Worm (Caenorhabditis elegans): Measurements from ENCODE around the gene dnj-16.
A peak's percentile ranks its signal among the peaks of the same experiment; 100 is the strongest.

The dnj-16 gene

DNA sequence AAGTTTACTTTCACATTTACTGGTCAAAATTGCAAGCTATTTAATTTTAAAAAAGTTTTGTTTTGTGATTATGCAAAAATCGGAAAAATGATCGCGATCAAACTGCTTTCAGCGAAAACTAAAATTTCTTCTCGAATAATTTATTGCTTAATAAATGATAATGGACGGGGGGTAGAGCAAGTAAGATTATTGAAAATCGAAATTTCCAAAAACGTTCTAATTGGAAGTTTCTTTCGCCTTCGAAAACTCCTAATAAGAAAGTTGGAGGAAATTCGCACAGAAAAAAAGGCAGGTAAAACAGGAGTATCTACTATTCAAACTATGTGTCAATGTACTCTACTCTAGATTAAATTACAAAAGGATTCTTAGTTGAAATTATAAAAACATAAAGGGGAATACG lies 18.7 kb upstream of the dnj-16 start (continued):
- TF ChIP-seq hlh-11 (tag; optimal IDR thresholded peaks at IDR 0.05): no peak
- no peak for TF ChIP-seq R02D3.7 (tag; optimal IDR thresholded peaks at IDR 0.05)
- no peak for TF ChIP-seq nhr-6 (tag; optimal IDR thresholded peaks at IDR 0.05)
- no peak for TF ChIP-seq nhr-111 (GFP tag; optimal IDR thresholded peaks at IDR 0.05)
- no peak for TF ChIP-seq F26F4.8 (GFP tag; conservative IDR thresholded peaks at IDR 0.05)
- TF ChIP-seq snpc-1.2 (GFP tag; IDR thresholded peaks at IDR 0.05): peak; percentile 66; the same call in 1 of the 2 replicates
- peak; percentile 84 for TF ChIP-seq aly-2 (tag; optimal IDR thresholded peaks at IDR 0.05)
- no peak for TF ChIP-seq ceh-62 (tag; optimal IDR thresholded peaks at IDR 0.05)
- TF ChIP-seq fos-1 (tag; optimal IDR thresholded peaks at IDR 0.05): no peak
- TF ChIP-seq ZK546.5 (tag; optimal IDR thresholded peaks at IDR 0.05): no peak
- TF ChIP-seq php-3 (GFP tag; IDR thresholded peaks at IDR 0.05): no peak
- TF ChIP-seq nhr-42 (GFP tag; IDR thresholded peaks at IDR 0.05): no peak
- no peak for TF ChIP-seq set-16 (GFP tag; IDR thresholded peaks at IDR 0.05)
- no peak for TF ChIP-seq attf-4 (tag; optimal IDR thresholded peaks at IDR 0.05)
- TF ChIP-seq mdt-29 (GFP tag; IDR thresholded peaks at IDR 0.05): no peak
- TF ChIP-seq hmg-1.1 (GFP tag; IDR thresholded peaks at IDR 0.05): no peak
- no peak for TF ChIP-seq zip-11 (GFP tag; IDR thresholded peaks at IDR 0.05)
- TF ChIP-seq hlh-30 (tag; optimal IDR thresholded peaks at IDR 0.05; ENCODE audit: insufficient read depth): no peak
- 0 out of 2 replicates have a peak, but pooled peaks have one; percentile 56 for TF ChIP-seq pha-4 (GFP tag; IDR thresholded peaks at IDR 0.05)
- no peak for TF ChIP-seq pha-4 (tag; optimal IDR thresholded peaks at IDR 0.05)
- TF ChIP-seq T26A8.4 (GFP tag; IDR thresholded peaks at IDR 0.05): no peak
- no peak for TF ChIP-seq pqm-1 (tag; optimal IDR thresholded peaks at IDR 0.05)
- no peak for TF ChIP-seq tra-1 (GFP tag; IDR thresholded peaks at IDR 0.05)
- TF ChIP-seq dmd-8 (GFP tag; IDR thresholded peaks at IDR 0.05): no peak
- TF ChIP-seq mep-1 (tag; optimal IDR thresholded peaks at IDR 0.05): no peak
- TF ChIP-seq duxl-1 (tag; optimal IDR thresholded peaks at IDR 0.05; ENCODE audit: poor library complexity): no peak
- no peak for TF ChIP-seq F10B5.3 (tag; optimal IDR thresholded peaks at IDR 0.05)
- no peak for TF ChIP-seq T20F7.1 (GFP tag; optimal IDR thresholded peaks at IDR 0.05)
- peak in 1 of 2 experiments; percentile 36 for TF ChIP-seq daf-16 (GFP tag; optimal IDR thresholded peaks at IDR 0.05)
- TF ChIP-seq daf-16 (tag; optimal IDR thresholded peaks at IDR 0.05): no peak
- no peak for TF ChIP-seq zag-1 (tag; optimal IDR thresholded peaks at IDR 0.05)
- TF ChIP-seq nhr-237 (tag; optimal IDR thresholded peaks at IDR 0.05): no peak
- no peak for TF ChIP-seq lin-13 (GFP tag; optimal IDR thresholded peaks at IDR 0.05)
- TF ChIP-seq nhr-25 (tag; optimal IDR thresholded peaks at IDR 0.05; ENCODE audit: borderline replicate concordance, insufficient read depth): no peak
- no peak for TF ChIP-seq ZK337.2 (GFP tag; IDR thresholded peaks at IDR 0.05)
- no peak for TF ChIP-seq nhr-28 (tag; optimal IDR thresholded peaks at IDR 0.05)
- no peak for TF ChIP-seq jun-1 (tag; optimal IDR thresholded peaks at IDR 0.05)
- peak; percentile 60 for TF ChIP-seq Y48G9A.11 (GFP tag; IDR thresholded peaks at IDR 0.05)
- TF ChIP-seq lir-3 (tag; optimal IDR thresholded peaks at IDR 0.05): no peak
- TF ChIP-seq daf-8 (GFP tag; IDR thresholded peaks at IDR 0.05): no peak
- no peak for TF ChIP-seq vab-7 (GFP tag; IDR thresholded peaks at IDR 0.05)
- TF ChIP-seq unc-62 (GFP tag; optimal IDR thresholded peaks at IDR 0.05 in 1 of 2): no peak
- TF ChIP-seq unc-62 (tag; optimal IDR thresholded peaks at IDR 0.05): no peak
- TF ChIP-seq F37D6.2 (tag; optimal IDR thresholded peaks at IDR 0.05): no peak
- TF ChIP-seq nhr-76 (tag; optimal IDR thresholded peaks at IDR 0.05): no peak
- TF ChIP-seq ces-1 (GFP tag; optimal IDR thresholded peaks at IDR 0.05): no peak
- TF ChIP-seq ceh-28 (tag; optimal IDR thresholded peaks at IDR 0.05): no peak
- TF ChIP-seq zfp-3 (GFP tag; conservative IDR thresholded peaks at IDR 0.05): no peak
- no peak for TF ChIP-seq nhr-10 (tag; optimal IDR thresholded peaks at IDR 0.05)
- no peak for TF ChIP-seq F44E2.7 (GFP tag; IDR thresholded peaks at IDR 0.05)
- TF ChIP-seq F49E8.2 (tag; optimal IDR thresholded peaks at IDR 0.05; ENCODE audit: borderline replicate concordance): peak; percentile 83
- TF ChIP-seq ceh-44 (GFP tag; IDR thresholded peaks at IDR 0.05): no peak
- TF ChIP-seq rbr-2 (tag; optimal IDR thresholded peaks at IDR 0.05): no peak
- no peak for TF ChIP-seq aha-1 (tag)
